Fruit fly (Drosophila melanogaster) whole organism, embryonic: ENCODE data around the gene cue.
A peak's percentile ranks its signal among the peaks of the same experiment; 100 is the strongest.

Source experiments
- Adf1 ChIP-seq: fragments of 200-800 bp; sonication (Bioruptor generic); IDR thresholded peaks from 2 replicates; pipeline ENCODE4 v1.3.6; 2022; ENCODE audit warnings: missing biosample characterization, missing genetic modification characterization
- Asciz ChIP-seq: fragments of 200-800 bp; sonication (Bioruptor generic); optimal IDR thresholded peaks from 2 replicates; lab custom pipeline; 2017; ENCODE audit warnings: missing biosample characterization, mild to moderate bottlenecking, missing genetic modification characterization, missing genetic modification reagents
- Awh ChIP-seq: fragments of 200-800 bp; sonication (Bioruptor generic); IDR thresholded peaks from 2 replicates; pipeline ENCODE4, ENCODE4 v1.3.6; 2022; ENCODE audit warnings: missing biosample characterization, missing genetic modification characterization
- CG10462 ChIP-seq: fragments of 200-800 bp; sonication (Bioruptor generic); optimal IDR thresholded peaks from 2 replicates; lab custom pipeline; 2016; ENCODE audit warnings: missing biosample characterization, missing genetic modification characterization
- CG11695 ChIP-seq: fragments of 200-800 bp; sonication (Bioruptor generic); IDR thresholded peaks from 3 replicates; pipeline ENCODE4 v1.3.6; 2022; ENCODE audit warnings: missing biosample characterization, missing genetic modification characterization
- CG11696 ChIP-seq: fragments of 200-800 bp; sonication (Bioruptor generic); IDR thresholded peaks from 2 replicates; pipeline ENCODE4 v1.3.6; 2022; ENCODE audit warnings: missing biosample characterization, missing genetic modification characterization
- CG12236 ChIP-seq: fragments of 200-800 bp; sonication (Bioruptor generic); optimal IDR thresholded peaks from 2 replicates; lab custom pipeline; 2016; ENCODE audit warnings: missing biosample characterization, missing genetic modification characterization
- CG13775 ChIP-seq: fragments of 200-800 bp; sonication (Bioruptor generic); optimal IDR thresholded peaks from 3 replicates; lab custom pipeline; 2017; ENCODE audit warnings: missing biosample characterization, mild to moderate bottlenecking, missing genetic modification characterization
- CG15479 ChIP-seq: fragments of 200-800 bp; sonication (Bioruptor generic); optimal IDR thresholded peaks from 3 replicates; lab custom pipeline; 2019; ENCODE audit warnings: missing biosample characterization, mild to moderate bottlenecking, missing genetic modification characterization, moderate library complexity
- CG17359 ChIP-seq: fragments of 200-800 bp; sonication (Bioruptor generic); optimal IDR thresholded peaks from 3 replicates; lab custom pipeline; 2018; ENCODE audit warnings: missing biosample characterization, mild to moderate bottlenecking, missing genetic modification characterization, moderate library complexity
- CG43689 ChIP-seq: fragments of 200-800 bp; sonication (Bioruptor generic); IDR thresholded peaks from 2 replicates; pipeline ENCODE4 v1.3.6; 2022; ENCODE audit warnings: missing biosample characterization, missing genetic modification characterization
- CG6689 ChIP-seq: fragments of 200-800 bp; sonication (Bioruptor generic); IDR thresholded peaks from 2 replicates; pipeline ENCODE4 v1.3.6; 2022; ENCODE audit warnings: missing biosample characterization, missing genetic modification characterization
- CG7786 ChIP-seq: fragments of 200-800 bp; sonication (Bioruptor generic); optimal IDR thresholded peaks from 2 replicates; lab custom pipeline; 2016; ENCODE audit warnings: missing biosample characterization, missing genetic modification characterization
- CG7839 ChIP-seq: fragments of 200-800 bp; sonication (Bioruptor generic); optimal IDR thresholded peaks from 3 replicates; lab custom pipeline; 2018; ENCODE audit warnings: missing biosample characterization, mild to moderate bottlenecking, missing genetic modification characterization, moderate library complexity
- CG9797 ChIP-seq: fragments of 200-800 bp; sonication (Bioruptor generic); optimal IDR thresholded peaks from 3 replicates; lab custom pipeline; 2018; ENCODE audit warnings: missing biosample characterization, mild to moderate bottlenecking, missing genetic modification characterization
- CG9876 ChIP-seq: fragments of 200-800 bp; sonication (Bioruptor generic); optimal IDR thresholded peaks from 2 replicates; lab custom pipeline; 2016; ENCODE audit warnings: missing biosample characterization, missing genetic modification characterization
- CHES-1-like ChIP-seq: fragments of 200-800 bp; sonication (Bioruptor generic); optimal IDR thresholded peaks from 2 replicates; lab custom pipeline; 2016; ENCODE audit warnings: missing biosample characterization, missing genetic modification characterization
- Elba2 ChIP-seq: fragments of 200-800 bp; sonication (Bioruptor generic); optimal IDR thresholded peaks from 3 replicates; lab custom pipeline; 2016; ENCODE audit warnings: missing biosample characterization, missing genetic modification characterization
- Fer2 ChIP-seq: fragments of 200-800 bp; sonication (Bioruptor generic); optimal IDR thresholded peaks from 2 replicates; lab custom pipeline; 2018; ENCODE audit warnings: missing biosample characterization, mild to moderate bottlenecking, missing genetic modification characterization, moderate library complexity
- Fer3 ChIP-seq: fragments of 200-800 bp; sonication (Bioruptor generic); optimal IDR thresholded peaks from 2 replicates; lab custom pipeline; 2018; ENCODE audit warnings: missing biosample characterization, mild to moderate bottlenecking, missing genetic modification characterization, moderate library complexity
- Gsc ChIP-seq: fragments of 200-800 bp; sonication (Bioruptor generic); IDR thresholded peaks from 2 replicates; pipeline ENCODE4 v1.3.6; 2022; ENCODE audit warnings: missing biosample characterization, missing genetic modification characterization
- HHEX ChIP-seq: fragments of 200-800 bp; sonication (Bioruptor generic); optimal IDR thresholded peaks from 3 replicates; lab custom pipeline; 2017; ENCODE audit warnings: missing biosample characterization, mild to moderate bottlenecking, missing genetic modification characterization, missing genetic modification reagents
- Hr78 ChIP-seq, 2 experiments: fragments of 200-800 bp in 1 of 2; fragments of >200 bp in 1 of 2; sonication (Bioruptor generic) in 1 of 2; optimal IDR thresholded peaks; 2 replicates each; lab custom pipeline; 2017 to 2019; ENCODE audit warnings: missing biosample characterization in 2 of 2, missing genetic modification characterization in 2 of 2, mild to moderate bottlenecking in 1 of 2, moderate library complexity in 1 of 2
- Myb ChIP-seq: fragments of 200-800 bp; sonication (Bioruptor generic); optimal IDR thresholded peaks from 2 replicates; lab custom pipeline; 2016; ENCODE audit warnings: missing biosample characterization, missing genetic modification characterization
- Oaz ChIP-seq: fragments of 200-800 bp; sonication (Bioruptor generic); IDR thresholded peaks from 2 replicates; pipeline ENCODE4 v1.3.6; 2022; ENCODE audit warnings: missing biosample characterization, missing genetic modification characterization
- Sry-β ChIP-seq: fragments of 200-800 bp; sonication (Bioruptor generic); optimal IDR thresholded peaks from 2 replicates; lab custom pipeline; 2018; ENCODE audit warnings: missing biosample characterization, mild to moderate bottlenecking, missing genetic modification characterization, moderate library complexity
- TFAM ChIP-seq: fragments of 200-800 bp; sonication (Bioruptor generic); optimal IDR thresholded peaks from 2 replicates; lab custom pipeline; 2017; ENCODE audit warnings: missing biosample characterization, missing genetic modification characterization, inconsistent platforms
- Vsx1 ChIP-seq: fragments of 200-800 bp; sonication (Bioruptor generic); optimal IDR thresholded peaks from 2 replicates; lab custom pipeline; 2017; ENCODE audit warnings: missing biosample characterization, mild to moderate bottlenecking, missing genetic modification characterization, missing genetic modification reagents
- ato ChIP-seq: fragments of 200-800 bp; sonication (Bioruptor generic); IDR thresholded peaks from 2 replicates; pipeline ENCODE4 v1.3.6; 2022; ENCODE audit warnings: missing biosample characterization, missing genetic modification characterization; ENCODE audit not compliant: partially characterized antibody
- cas ChIP-seq: fragments of 200-800 bp; sonication (Bioruptor generic); IDR thresholded peaks from 2 replicates; pipeline ENCODE4 v1.3.6; 2022; ENCODE audit warnings: missing biosample characterization, missing genetic modification characterization
- cato ChIP-seq: fragments of 200-800 bp; sonication (Bioruptor generic); optimal IDR thresholded peaks from 2 replicates; lab custom pipeline; 2016; ENCODE audit warnings: missing biosample characterization, missing genetic modification characterization, borderline replicate concordance
- caup ChIP-seq: fragments of 200-800 bp; sonication (Bioruptor generic); optimal IDR thresholded peaks from 3 replicates; lab custom pipeline; 2017; ENCODE audit warnings: missing biosample characterization, mild to moderate bottlenecking, missing genetic modification characterization, moderate library complexity; ENCODE audit not compliant: severe bottlenecking
- cwo ChIP-seq: fragments of 200-800 bp; sonication (Bioruptor generic); optimal IDR thresholded peaks from 3 replicates; lab custom pipeline; 2017; ENCODE audit warnings: missing biosample characterization, missing genetic modification characterization, mild to moderate bottlenecking, moderate library complexity, missing genetic modification reagents
- dmrt99B ChIP-seq: fragments of 200-800 bp; sonication (Bioruptor generic); optimal IDR thresholded peaks from 2 replicates; lab custom pipeline; 2018; ENCODE audit warnings: missing biosample characterization, mild to moderate bottlenecking, missing genetic modification characterization, moderate library complexity
- dysf ChIP-seq: fragments of 200-800 bp; sonication (Bioruptor generic); IDR thresholded peaks from 3 replicates; pipeline ENCODE4 v1.3.6; 2022; ENCODE audit warnings: missing biosample characterization, missing genetic modification characterization
- gcm ChIP-seq: fragments of 200-800 bp; sonication (Bioruptor generic); optimal IDR thresholded peaks from 2 replicates; lab custom pipeline; 2019; ENCODE audit warnings: missing biosample characterization, mild to moderate bottlenecking, missing genetic modification characterization, moderate library complexity
- jigr1 ChIP-seq: fragments of 200-800 bp; sonication (Bioruptor generic); IDR thresholded peaks from 3 replicates; pipeline ENCODE4 v1.3.6; 2022; ENCODE audit warnings: missing biosample characterization, missing genetic modification characterization
- lov ChIP-seq, 2 experiments: fragments of 200-800 bp in 1 of 2; fragments of >200 bp in 1 of 2; sonication (Bioruptor generic) in 1 of 2; IDR thresholded peaks in 1 of 2; optimal IDR thresholded peaks in 1 of 2; 2 replicates in 1 of 2; 3 replicates in 1 of 2; pipeline versions ENCODE4 v1.3.6 to Lab custom; 2017 to 2022; ENCODE audit warnings: missing biosample characterization in 1 of 2, missing genetic modification characterization in 1 of 2
- nmo ChIP-seq: fragments of 200-800 bp; sonication (Bioruptor generic); optimal IDR thresholded peaks from 2 replicates; lab custom pipeline; 2018; ENCODE audit warnings: missing biosample characterization, mild to moderate bottlenecking, missing genetic modification characterization, moderate library complexity
- peb ChIP-seq: fragments of 200-800 bp; sonication (Bioruptor generic); IDR thresholded peaks from 2 replicates; pipeline ENCODE4 v1.3.6; 2022; ENCODE audit warnings: missing biosample characterization, missing genetic modification characterization
- ro ChIP-seq: fragments of 200-800 bp; sonication (Bioruptor generic); IDR thresholded peaks from 2 replicates; pipeline ENCODE4 v1.3.6; 2022; ENCODE audit warnings: missing biosample characterization, missing genetic modification characterization
- salm ChIP-seq: fragments of 200-800 bp; sonication (Bioruptor generic); optimal IDR thresholded peaks from 2 replicates; lab custom pipeline; 2018; ENCODE audit warnings: missing biosample characterization, mild to moderate bottlenecking, missing genetic modification characterization
- sd ChIP-seq: fragments of 200-800 bp; sonication (Bioruptor generic); optimal IDR thresholded peaks from 3 replicates; lab custom pipeline; 2018; ENCODE audit warnings: missing biosample characterization, mild to moderate bottlenecking, missing genetic modification characterization, moderate library complexity
- sim ChIP-seq: fragments of 200-800 bp; sonication (Bioruptor generic); IDR thresholded peaks from 2 replicates; pipeline ENCODE4 v1.3.6; 2022; ENCODE audit warnings: missing biosample characterization, missing genetic modification characterization
- sob ChIP-seq: fragments of 200-800 bp; sonication (Bioruptor generic); IDR thresholded peaks from 2 replicates; pipeline ENCODE4 v1.3.6; 2022; ENCODE audit warnings: missing biosample characterization, missing genetic modification characterization
- stwl ChIP-seq: fragments of 200-800 bp; sonication (Bioruptor generic); optimal IDR thresholded peaks from 3 replicates; lab custom pipeline; 2018; ENCODE audit warnings: missing biosample characterization, mild to moderate bottlenecking, missing genetic modification characterization, moderate library complexity
- trh ChIP-seq: fragments of 200-800 bp; sonication (Bioruptor generic); optimal IDR thresholded peaks from 2 replicates; lab custom pipeline; 2016; ENCODE audit warnings: missing biosample characterization, missing genetic modification characterization
- wek ChIP-seq: fragments of 200-800 bp; sonication (Bioruptor generic); optimal IDR thresholded peaks from 3 replicates; lab custom pipeline; 2018; ENCODE audit warnings: missing biosample characterization, mild to moderate bottlenecking, missing genetic modification characterization, moderate library complexity
- zen2 ChIP-seq: fragments of 200-800 bp; sonication (Bioruptor generic); IDR thresholded peaks from 3 replicates; pipeline ENCODE4 v1.3.6; 2022; ENCODE audit warnings: missing biosample characterization, missing genetic modification characterization; ENCODE audit not compliant: partially characterized antibody

cue gene

dm6 chr3L:1546349-1547116 is 29.5 kb upstream of the cue start (continued):
- no peak for TF ChIP-seq Gsc (GFP tag; lab: Robert Waterston, UW)
- TF ChIP-seq CG11696 (GFP tag; lab: Robert Waterston, UW): no peak
- no peak for TF ChIP-seq nmo (GFP tag; lab: Kevin White, UChicago)
- TF ChIP-seq CG11695: no peak
- no peak for TF ChIP-seq cato (GFP tag; lab: Kevin White, UChicago)
- no peak for TF ChIP-seq Fer2 (tag; lab: Kevin White, UChicago)
- TF ChIP-seq Asciz (GFP tag; lab: Kevin White, UChicago): no peak
- no peak for TF ChIP-seq CG13775 (GFP tag; lab: Kevin White, UChicago)
- TF ChIP-seq cas (GFP tag; lab: Robert Waterston, UW): no peak
- no peak for TF ChIP-seq Hr78 (GFP tag; optimal IDR thresholded peaks at IDR 0.05; lab: Kevin White, UChicago)
- no peak for TF ChIP-seq CG7839 (tag; lab: Kevin White, UChicago)
- TF ChIP-seq TFAM (GFP tag; lab: Kevin White, UChicago): no peak
- no peak for TF ChIP-seq lov (optimal IDR thresholded peaks at IDR 0.05; lab: Kevin White, UChicago)
- no peak for TF ChIP-seq lov (GFP tag; IDR thresholded peaks at IDR 0.05; lab: Robert Waterston, UW)
- no peak for TF ChIP-seq caup (GFP tag; lab: Kevin White, UChicago)
- TF ChIP-seq CG43689: no peak
- no peak for TF ChIP-seq ato (GFP tag; lab: Robert Waterston, UW)
- no peak for TF ChIP-seq dysf
- no peak for TF ChIP-seq CG9876 (GFP tag; lab: Kevin White, UChicago)
- TF ChIP-seq Myb (GFP tag; lab: Kevin White, UChicago): no peak
- TF ChIP-seq CG12236 (GFP tag; lab: Kevin White, UChicago): no peak
- no peak for TF ChIP-seq wek (GFP tag; lab: Kevin White, UChicago)
- TF ChIP-seq Awh: no peak; the same call in 1 of the 2 replicates
- peak; percentile 76 for TF ChIP-seq cwo (GFP tag; lab: Kevin White, UChicago)
- TF ChIP-seq Vsx1: peak; percentile 72
- TF ChIP-seq salm (tag; lab: Kevin White, UChicago): no peak
- peak; percentile 6 for TF ChIP-seq sd (tag; lab: Kevin White, UChicago)
- no peak for TF ChIP-seq CG7786
- TF ChIP-seq CG6689 (GFP tag; lab: Robert Waterston, UW): no peak
- TF ChIP-seq Sry-β (GFP tag; lab: Kevin White, UChicago): no peak
- no peak for TF ChIP-seq ro (GFP tag; lab: Robert Waterston, UW)
- no peak for TF ChIP-seq sob (GFP tag; lab: Robert Waterston, UW)
- TF ChIP-seq Elba2: no peak
- no peak for TF ChIP-seq jigr1 (GFP tag; lab: Robert Waterston, UW)
- TF ChIP-seq HHEX: no peak
- TF ChIP-seq CG9797 (GFP tag; lab: Kevin White, UChicago): no peak
- TF ChIP-seq stwl (tag; lab: Kevin White, UChicago): no peak
- TF ChIP-seq CG10462: peak; percentile 18
- peak; percentile 29 for TF ChIP-seq CHES-1-like
- peak; percentile 63; the same call in 1 of the 3 replicates for TF ChIP-seq zen2 (GFP tag; lab: Robert Waterston, UW)
- no peak for TF ChIP-seq trh (GFP tag; lab: Kevin White, UChicago)
- no peak for TF ChIP-seq CG17359
- TF ChIP-seq Fer3 (tag; lab: Kevin White, UChicago): no peak
- no peak for TF ChIP-seq sim
- TF ChIP-seq dmrt99B (tag; lab: Kevin White, UChicago): no peak
- TF ChIP-seq gcm (GFP tag; lab: Kevin White, UChicago): peak; percentile 40
- TF ChIP-seq Oaz (GFP tag; lab: Robert Waterston, UW): no peak
- peak; percentile 52 for TF ChIP-seq CG15479 (GFP tag; lab: Kevin White, UChicago)
- no peak for TF ChIP-seq peb (GFP tag; lab: Robert Waterston, UW)
- TF ChIP-seq Adf1 (GFP tag; lab: Robert Waterston, UW): peak; percentile 63
